Fruit fly (Drosophila melanogaster) whole organism, embryonic: ENCODE results near the gene Pp1alpha-96A.

ENCODE experiments used
- Abd-B ChIP-seq: fragments of 200-800 bp; sonication (Bioruptor generic); optimal IDR thresholded peaks from 2 replicates; lab custom pipeline; 2018; ENCODE audit warnings: missing biosample characterization, mild to moderate bottlenecking, missing genetic modification characterization, moderate library complexity
- CG10321 ChIP-seq: fragments of 200-800 bp; sonication (Bioruptor generic); IDR thresholded peaks from 2 replicates; pipeline ENCODE4 v1.3.6; 2022; ENCODE audit warnings: missing biosample characterization, missing genetic modification characterization
- CG10979 ChIP-seq: fragments of 200-800 bp; sonication (Bioruptor generic); optimal IDR thresholded peaks from 2 replicates; lab custom pipeline; 2018; ENCODE audit warnings: missing biosample characterization, mild to moderate bottlenecking, missing genetic modification characterization, moderate library complexity
- CG13296 ChIP-seq: fragments of 200-800 bp; sonication (Bioruptor generic); optimal IDR thresholded peaks from 3 replicates; lab custom pipeline; 2018; ENCODE audit warnings: missing biosample characterization, mild to moderate bottlenecking, missing genetic modification characterization
- CG13775 ChIP-seq: fragments of 200-800 bp; sonication (Bioruptor generic); optimal IDR thresholded peaks from 3 replicates; lab custom pipeline; 2017; ENCODE audit warnings: missing biosample characterization, mild to moderate bottlenecking, missing genetic modification characterization
- CG16779 ChIP-seq: fragments of 200-800 bp; sonication (Bioruptor generic); IDR thresholded peaks from 2 replicates; pipeline ENCODE4 v1.3.6; 2022; ENCODE audit warnings: missing biosample characterization, missing genetic modification characterization
- CG17612 ChIP-seq: fragments of 200-800 bp; sonication (Bioruptor generic); IDR thresholded peaks from 2 replicates; pipeline ENCODE4 v1.3.6; 2022; ENCODE audit warnings: missing biosample characterization, missing genetic modification characterization
- CG18262 ChIP-seq: fragments of 200-800 bp; optimal IDR thresholded peaks from 3 replicates; lab custom pipeline; 2019; ENCODE audit warnings: missing biosample characterization, mild to moderate bottlenecking, missing genetic modification characterization, moderate library complexity
- CG1832 ChIP-seq: fragments of 200-800 bp; sonication (Bioruptor generic); optimal IDR thresholded peaks from 2 replicates; lab custom pipeline; 2017; ENCODE audit warnings: missing biosample characterization, mild to moderate bottlenecking, missing genetic modification characterization, inconsistent platforms
- CG18619 ChIP-seq: fragments of 200-800 bp; sonication (Bioruptor generic); optimal IDR thresholded peaks from 3 replicates; lab custom pipeline; 2017; ENCODE audit warnings: missing biosample characterization, mild to moderate bottlenecking, missing genetic modification characterization
- CG3407 ChIP-seq: fragments of 200-800 bp; sonication (Bioruptor generic); optimal IDR thresholded peaks from 2 replicates; lab custom pipeline; 2018; ENCODE audit warnings: missing biosample characterization, mild to moderate bottlenecking, missing genetic modification characterization
- CG4707 ChIP-seq: fragments of 200-800 bp; sonication (Bioruptor generic); optimal IDR thresholded peaks from 2 replicates; lab custom pipeline; 2018; ENCODE audit warnings: missing biosample characterization, mild to moderate bottlenecking, missing genetic modification characterization, moderate library complexity
- CG5180 ChIP-seq: fragments of 200-800 bp; sonication (Bioruptor generic); optimal IDR thresholded peaks from 3 replicates; lab custom pipeline; 2017; ENCODE audit warnings: missing biosample characterization, missing genetic modification characterization, mild to moderate bottlenecking, moderate library complexity, missing genetic modification reagents
- CG6175 ChIP-seq: fragments of 200-800 bp; sonication (Bioruptor generic); IDR thresholded peaks from 3 replicates; pipeline ENCODE4 v1.3.6; 2022; ENCODE audit warnings: missing biosample characterization, missing genetic modification characterization
- CG6654 ChIP-seq: fragments of 200-800 bp; sonication (Bioruptor generic); optimal IDR thresholded peaks from 2 replicates; lab custom pipeline; 2017; ENCODE audit warnings: missing biosample characterization, mild to moderate bottlenecking, missing genetic modification characterization
- CG7745 ChIP-seq: fragments of 200-800 bp; sonication (Bioruptor generic); optimal IDR thresholded peaks from 2 replicates; lab custom pipeline; 2018; ENCODE audit warnings: missing biosample characterization, mild to moderate bottlenecking, missing genetic modification characterization, moderate library complexity
- CG8388 ChIP-seq: fragments of 200-800 bp; sonication (Bioruptor generic); optimal IDR thresholded peaks from 2 replicates; lab custom pipeline; 2019; ENCODE audit warnings: missing biosample characterization, mild to moderate bottlenecking, missing genetic modification characterization, moderate library complexity
- CG8765 ChIP-seq: fragments of 200-800 bp; sonication (Bioruptor generic); IDR thresholded peaks from 2 replicates; pipeline ENCODE4 v1.3.6; 2022; ENCODE audit warnings: missing biosample characterization, missing genetic modification characterization
- CG9215 ChIP-seq: fragments of 200-800 bp; sonication (Bioruptor generic); IDR thresholded peaks from 2 replicates; pipeline ENCODE4 v1.3.6; 2022; ENCODE audit warnings: missing biosample characterization, missing genetic modification characterization
- CG9437 ChIP-seq: fragments of 200-800 bp; sonication (Bioruptor generic); optimal IDR thresholded peaks from 2 replicates; lab custom pipeline; 2018; ENCODE audit warnings: missing biosample characterization, mild to moderate bottlenecking, missing genetic modification characterization
- CG9797 ChIP-seq: fragments of 200-800 bp; sonication (Bioruptor generic); optimal IDR thresholded peaks from 3 replicates; lab custom pipeline; 2018; ENCODE audit warnings: missing biosample characterization, mild to moderate bottlenecking, missing genetic modification characterization
- CG9817 ChIP-seq: fragments of 200-800 bp; sonication (Bioruptor generic); optimal IDR thresholded peaks from 2 replicates; lab custom pipeline; 2018; ENCODE audit warnings: missing biosample characterization, mild to moderate bottlenecking, missing genetic modification characterization, moderate library complexity
- Deaf1 ChIP-seq: fragments of 200-800 bp; optimal IDR thresholded peaks from 3 replicates; lab custom pipeline; 2019; ENCODE audit warnings: missing biosample characterization, mild to moderate bottlenecking, missing genetic modification characterization, moderate library complexity
- Ets65A ChIP-seq: fragments of 200-800 bp; sonication (Bioruptor generic); peaks from one replicate; lab custom pipeline; 2016; ENCODE audit warnings: missing biosample characterization, missing genetic modification characterization
- HmgZ ChIP-seq: fragments of 200-800 bp; sonication (Bioruptor generic); optimal IDR thresholded peaks from 2 replicates; lab custom pipeline; 2018; ENCODE audit warnings: missing biosample characterization, mild to moderate bottlenecking, missing genetic modification characterization
- Hr3 ChIP-seq: fragments of 200-800 bp; sonication (Bioruptor generic); optimal IDR thresholded peaks from 3 replicates; lab custom pipeline; 2016; ENCODE audit warnings: missing biosample characterization, missing genetic modification characterization
- Hr39 ChIP-seq: fragments of >200 bp; optimal IDR thresholded peaks from 2 replicates; lab custom pipeline; 2017
- Hr51 ChIP-seq, 2 experiments: fragments of 200-800 bp; sonication (Bioruptor generic); optimal IDR thresholded peaks; 2 replicates in 1 of 2; 3 replicates in 1 of 2; lab custom pipeline; 2016 to 2018; ENCODE audit warnings: missing biosample characterization in 2 of 2, missing genetic modification characterization in 2 of 2, mild to moderate bottlenecking in 1 of 2, moderate library complexity in 1 of 2
- MBD-R2 ChIP-seq: fragments of 200-800 bp; sonication (Bioruptor generic); IDR thresholded peaks from 2 replicates; pipeline ENCODE4 v1.3.6; 2022; ENCODE audit warnings: missing biosample characterization, missing genetic modification characterization
- Mrtf ChIP-seq: fragments of 200-800 bp; sonication (Bioruptor generic); IDR thresholded peaks from 3 replicates; pipeline ENCODE4 v1.3.6; 2022; ENCODE audit warnings: missing biosample characterization, missing genetic modification characterization
- Nf-YB ChIP-seq: fragments of 200-800 bp; sonication (Bioruptor generic); optimal IDR thresholded peaks from 3 replicates; lab custom pipeline; 2019; ENCODE audit warnings: missing biosample characterization, mild to moderate bottlenecking, missing genetic modification characterization, moderate library complexity
- Trl ChIP-seq, 3 experiments: fragments of >200 bp in 2 of 3; fragments of 200-800 bp in 1 of 3; sonication (Bioruptor generic) in 1 of 3; optimal IDR thresholded peaks; 2 replicates in 1 of 3; 3 replicates in 2 of 3; lab custom pipeline; 2016 to 2017; ENCODE audit warnings: missing biosample characterization in 1 of 3, missing genetic modification characterization in 1 of 3
- Xbp1 ChIP-seq: fragments of 200-800 bp; sonication (Bioruptor generic); optimal IDR thresholded peaks from 3 replicates; lab custom pipeline; 2016; ENCODE audit warnings: missing biosample characterization, mild to moderate bottlenecking, missing genetic modification characterization
- ase ChIP-seq: fragments of 200-800 bp; sonication (Bioruptor generic); IDR thresholded peaks from 3 replicates; pipeline ENCODE4 v1.3.6; 2022; ENCODE audit warnings: missing biosample characterization, missing genetic modification characterization
- az2 ChIP-seq: fragments of 200-800 bp; sonication (Bioruptor generic); optimal IDR thresholded peaks from 3 replicates; lab custom pipeline; 2016; ENCODE audit warnings: missing biosample characterization, missing genetic modification characterization
- chif ChIP-seq, 2 experiments: fragments of 200-800 bp; sonication (Bioruptor generic); optimal IDR thresholded peaks; 3 replicates each; lab custom pipeline; 2016; ENCODE audit warnings: missing biosample characterization in 2 of 2, missing genetic modification characterization in 2 of 2
- grn ChIP-seq: fragments of 200-800 bp; sonication (Bioruptor generic); optimal IDR thresholded peaks from 3 replicates; lab custom pipeline; 2017; ENCODE audit warnings: missing biosample characterization, missing genetic modification characterization
- kay ChIP-seq: fragments of 200-800 bp; sonication (Bioruptor generic); optimal IDR thresholded peaks from 2 replicates; lab custom pipeline; 2016; ENCODE audit warnings: missing biosample characterization, missing genetic modification characterization
- klu ChIP-seq: fragments of 200-800 bp; sonication (Bioruptor generic); IDR thresholded peaks from 2 replicates; pipeline ENCODE4 v1.3.6; 2022; ENCODE audit warnings: missing biosample characterization, missing genetic modification characterization
- lab ChIP-seq: fragments of 200-800 bp; sonication (Bioruptor generic); optimal IDR thresholded peaks from 3 replicates; lab custom pipeline; 2017; ENCODE audit warnings: missing biosample characterization, missing genetic modification characterization, mild to moderate bottlenecking, moderate library complexity, missing genetic modification reagents
- nerfin-1 ChIP-seq: fragments of 200-800 bp; sonication (Bioruptor generic); optimal IDR thresholded peaks from 3 replicates; lab custom pipeline; 2019; ENCODE audit warnings: missing biosample characterization, mild to moderate bottlenecking, missing genetic modification characterization, moderate library complexity
- otp ChIP-seq: fragments of 200-800 bp; sonication (Bioruptor generic); IDR thresholded peaks from 3 replicates; pipeline ENCODE4, ENCODE4 v1.3.6; 2022; ENCODE audit warnings: missing biosample characterization, missing genetic modification characterization
- pfk ChIP-seq: fragments of 200-800 bp; sonication (Bioruptor generic); optimal IDR thresholded peaks from 2 replicates; lab custom pipeline; 2018; ENCODE audit warnings: missing biosample characterization, mild to moderate bottlenecking, missing genetic modification characterization, moderate library complexity
- sens-2 ChIP-seq: fragments of 200-800 bp; sonication (Bioruptor generic); IDR thresholded peaks from 2 replicates; pipeline ENCODE4 v1.3.6; 2022; ENCODE audit warnings: missing biosample characterization, missing genetic modification characterization
- slp2 ChIP-seq: fragments of 200-800 bp; sonication (Bioruptor generic); optimal IDR thresholded peaks from 2 replicates; lab custom pipeline; 2016; ENCODE audit warnings: missing biosample characterization, missing genetic modification characterization
- so ChIP-seq: fragments of 200-800 bp; sonication (Bioruptor generic); IDR thresholded peaks from 3 replicates; pipeline ENCODE4 v1.3.6; 2022; ENCODE audit warnings: missing biosample characterization, missing genetic modification characterization
- ssp ChIP-seq: fragments of 200-800 bp; sonication (Bioruptor generic); IDR thresholded peaks from 2 replicates; pipeline ENCODE4 v1.3.6; 2022; ENCODE audit warnings: missing biosample characterization, missing genetic modification characterization
- toy ChIP-seq: fragments of 200-800 bp; sonication (Bioruptor generic); IDR thresholded peaks from 2 replicates; pipeline ENCODE4 v1.3.6; 2022; ENCODE audit warnings: missing biosample characterization, missing genetic modification characterization
- unc-4 ChIP-seq: fragments of 200-800 bp; sonication (Bioruptor generic); IDR thresholded peaks from 2 replicates; pipeline ENCODE4 v1.3.6; 2022; ENCODE audit warnings: missing biosample characterization, missing genetic modification characterization; ENCODE audit not compliant: partially characterized antibody
- usp ChIP-seq: fragments of >200 bp; optimal IDR thresholded peaks from 2 replicates; lab custom pipeline; 2017; ENCODE audit warnings: missing biosample characterization, missing genetic modification characterization
- zfh2 ChIP-seq: fragments of 200-800 bp; sonication (Bioruptor generic); optimal IDR thresholded peaks from 2 replicates; lab custom pipeline; 2016; ENCODE audit warnings: missing biosample characterization, missing genetic modification characterization

Pp1alpha-96A gene

dm6 chr3R:24565748-24566239 is 47.7 kb downstream of the Pp1alpha-96A start (continued):
- no peak for TF ChIP-seq CG17612 (GFP tag; lab: Robert Waterston, UW)
- TF ChIP-seq CG1832 (GFP tag; lab: Kevin White, UChicago) = no peak
- TF ChIP-seq CG9817 (tag; lab: Kevin White, UChicago) = no peak
- TF ChIP-seq CG8388 (GFP tag; lab: Kevin White, UChicago) = no peak
- no peak for TF ChIP-seq CG10321 (GFP tag; lab: Robert Waterston, UW)
- TF ChIP-seq otp = 0 out of 3 replicates have a peak, but pooled peaks have one; percentile 42
- TF ChIP-seq CG8765 = no peak
- TF ChIP-seq pfk = peak; percentile 48
- TF ChIP-seq Deaf1 (tag; lab: Kevin White, UChicago) = peak; percentile 62
- no peak for TF ChIP-seq ase (GFP tag; lab: Robert Waterston, UW)
- no peak for TF ChIP-seq Mrtf (GFP tag; lab: Robert Waterston, UW)
- peak; percentile 49 for TF ChIP-seq grn (GFP tag; lab: Kevin White, UChicago)
- peak; percentile 51 to 73 for TF ChIP-seq Hr51 (GFP tag; optimal IDR thresholded peaks at IDR 0.05; lab: Kevin White, UChicago)
- TF ChIP-seq CG16779 (GFP tag; lab: Robert Waterston, UW) = no peak
- TF ChIP-seq CG9797 (GFP tag; lab: Kevin White, UChicago) = no peak
- TF ChIP-seq CG9215 (GFP tag; lab: Robert Waterston, UW) = no peak
- no peak for TF ChIP-seq toy (GFP tag; lab: Robert Waterston, UW)
- peak; percentile 91 to 100 for TF ChIP-seq Trl (optimal IDR thresholded peaks at IDR 0.05; lab: Kevin White, UChicago)
- TF ChIP-seq Trl (GFP tag; optimal IDR thresholded peaks at IDR 0.05; lab: Kevin White, UChicago) = peak; percentile 68
- no peak for TF ChIP-seq CG13775 (GFP tag; lab: Kevin White, UChicago)
- peak; percentile 41 for TF ChIP-seq Nf-YB (GFP tag; lab: Kevin White, UChicago)
- TF ChIP-seq CG18619 = peak; percentile 37
- TF ChIP-seq CG5180 (GFP tag; lab: Kevin White, UChicago) = peak; percentile 11
- TF ChIP-seq MBD-R2 (GFP tag; lab: Robert Waterston, UW) = no peak; the same call in 1 of the 2 replicates
- TF ChIP-seq nerfin-1 = peak; percentile 69
- TF ChIP-seq Hr3 (GFP tag; lab: Kevin White, UChicago) = no peak
- no peak for TF ChIP-seq zfh2
- no peak for TF ChIP-seq Abd-B (GFP tag; lab: Kevin White, UChicago)
- no peak for TF ChIP-seq CG9437 (GFP tag; lab: Kevin White, UChicago)
- peak; percentile 40 for TF ChIP-seq CG18262 (tag; lab: Kevin White, UChicago)
- TF ChIP-seq chif (GFP tag; optimal IDR thresholded peaks at IDR 0.05; lab: Kevin White, UChicago) = peak in 1 of 2 experiments; percentile 14
- no peak for TF ChIP-seq CG6175 (GFP tag; lab: Robert Waterston, UW)
- TF ChIP-seq Hr39 (lab: Kevin White, UChicago) = no peak
- TF ChIP-seq Xbp1 (GFP tag; lab: Kevin White, UChicago) = no peak
- peak; percentile 69 for TF ChIP-seq CG3407 (GFP tag; lab: Kevin White, UChicago)
- no peak for TF ChIP-seq ssp
- no peak for TF ChIP-seq slp2 (GFP tag; lab: Kevin White, UChicago)
- TF ChIP-seq klu (GFP tag; lab: Robert Waterston, UW) = no peak
- peak; percentile 43; the same call in 1 of the 2 replicates for TF ChIP-seq unc-4 (GFP tag; lab: Robert Waterston, UW)
- TF ChIP-seq usp = no peak
- TF ChIP-seq Ets65A (GFP tag; lab: Kevin White, UChicago) = no peak
- TF ChIP-seq HmgZ (tag; lab: Kevin White, UChicago) = peak; percentile 84
- no peak for TF ChIP-seq kay (GFP tag; lab: Kevin White, UChicago)
- TF ChIP-seq CG7745 = no peak
- TF ChIP-seq so (GFP tag; lab: Robert Waterston, UW) = peak; percentile 89; the same call in 2 of the 3 replicates
- TF ChIP-seq sens-2 = no peak
- TF ChIP-seq CG13296 (GFP tag; lab: Kevin White, UChicago) = peak; percentile 86
- TF ChIP-seq lab = peak; percentile 89
- TF ChIP-seq CG10979 (tag; lab: Kevin White, UChicago) = no peak
- TF ChIP-seq az2 (GFP tag; lab: Kevin White, UChicago) = no peak
- no peak for TF ChIP-seq CG6654 (GFP tag; lab: Kevin White, UChicago)
- TF ChIP-seq CG4707 = peak; percentile 68
